Worm (Caenorhabditis elegans) whole organism, late embryonic: ENCODE data around the gene hsp-6.

Source experiments
- F13H6.1 ChIP-seq: sonication (generic microtip); optimal IDR thresholded peaks from 2 replicates; lab custom pipeline; 2016; ENCODE audit warnings: missing genetic modification characterization, missing compliant biosample characterization
- T23F11.4 ChIP-seq: fragments of 200-800 bp; sonication (Bioruptor generic); optimal IDR thresholded peaks from 2 replicates; lab custom pipeline; 2018; ENCODE audit warnings: mild to moderate bottlenecking, missing genetic modification characterization, missing compliant biosample characterization
- Y22D7AL.16 ChIP-seq: sonication (generic microtip); optimal IDR thresholded peaks from 2 replicates; lab custom pipeline; 2016; ENCODE audit warnings: missing genetic modification characterization, missing compliant biosample characterization
- ahr-1 ChIP-seq: sonication (generic microtip); optimal IDR thresholded peaks from 2 replicates; lab custom pipeline; 2016; ENCODE audit warnings: missing genetic modification characterization, missing compliant biosample characterization
- ama-1 ChIP-seq: fragments of 150-350 bp; optimal IDR thresholded peaks from 2 replicates; lab custom pipeline; 2014
- ceh-14 ChIP-seq: sonication (generic microtip); optimal IDR thresholded peaks from 2 replicates; lab custom pipeline; 2016; ENCODE audit warnings: missing genotype, missing genetic modification characterization, missing compliant biosample characterization
- ceh-18 ChIP-seq: sonication (generic microtip); optimal IDR thresholded peaks from 2 replicates; lab custom pipeline; 2016; ENCODE audit warnings: missing genetic modification characterization, missing compliant biosample characterization
- ceh-2 ChIP-seq: sonication (generic microtip); optimal IDR thresholded peaks from 2 replicates; lab custom pipeline; 2016; ENCODE audit warnings: missing genotype, missing genetic modification characterization, missing compliant biosample characterization
- ceh-22 ChIP-seq: sonication (generic microtip); optimal IDR thresholded peaks from 2 replicates; lab custom pipeline; 2017; ENCODE audit warnings: missing biosample characterization, missing genetic modification characterization
- ceh-24 ChIP-seq: sonication (generic microtip); optimal IDR thresholded peaks from 2 replicates; lab custom pipeline; 2016; ENCODE audit warnings: mild to moderate bottlenecking, missing genetic modification characterization, missing compliant biosample characterization
- ceh-31 ChIP-seq: sonication (generic microtip); optimal IDR thresholded peaks from 2 replicates; lab custom pipeline; 2016; ENCODE audit warnings: missing genetic modification characterization, missing compliant biosample characterization
- che-1 ChIP-seq: sonication (generic microtip); optimal IDR thresholded peaks from 2 replicates; lab custom pipeline; 2016; ENCODE audit warnings: mild to moderate bottlenecking, missing genetic modification characterization, missing compliant biosample characterization
- elt-2 ChIP-seq: sonication (generic microtip); optimal IDR thresholded peaks from 2 replicates; lab custom pipeline; 2016; ENCODE audit warnings: missing genetic modification reagents, missing genetic modification characterization, missing compliant biosample characterization
- elt-4 ChIP-seq: sonication (generic microtip); optimal IDR thresholded peaks from 2 replicates; lab custom pipeline; 2016; ENCODE audit warnings: missing genetic modification characterization, missing compliant biosample characterization
- ets-4 ChIP-seq: sonication (generic microtip); optimal IDR thresholded peaks from 2 replicates; lab custom pipeline; 2016; ENCODE audit warnings: missing genetic modification characterization, missing compliant biosample characterization
- fax-1 ChIP-seq: sonication (generic microtip); optimal IDR thresholded peaks from 2 replicates; lab custom pipeline; 2016; ENCODE audit warnings: missing genotype, missing genetic modification characterization, missing compliant biosample characterization
- gmeb-2 ChIP-seq: sonication (generic microtip); optimal IDR thresholded peaks from 2 replicates; lab custom pipeline; 2016; ENCODE audit warnings: missing genetic modification characterization, inconsistent platforms, missing compliant biosample characterization
- hlh-30 ChIP-seq: sonication (generic microtip); optimal IDR thresholded peaks from 2 replicates; lab custom pipeline; 2017; ENCODE audit warnings: antibody characterized with exemption, missing genetic modification characterization, missing compliant biosample characterization; ENCODE audit not compliant: insufficient read depth
- hlh-6 ChIP-seq: sonication (generic microtip); optimal IDR thresholded peaks from 2 replicates; lab custom pipeline; 2016; ENCODE audit warnings: missing genotype, missing genetic modification characterization, missing compliant biosample characterization
- hlh-8 ChIP-seq: sonication (generic microtip); optimal IDR thresholded peaks from 2 replicates; lab custom pipeline; 2016; ENCODE audit warnings: missing genotype, missing genetic modification characterization, missing compliant biosample characterization
- lim-6 ChIP-seq: sonication (generic microtip); optimal IDR thresholded peaks from 2 replicates; lab custom pipeline; 2016; ENCODE audit warnings: missing genetic modification characterization, missing compliant biosample characterization
- mec-3 ChIP-seq: sonication (generic microtip); optimal IDR thresholded peaks from 2 replicates; lab custom pipeline; 2016; ENCODE audit warnings: borderline replicate concordance, missing genetic modification characterization, missing compliant biosample characterization
- nhr-11 ChIP-seq: fragments of 150-350 bp; optimal IDR thresholded peaks from 2 replicates; lab custom pipeline; 2014; ENCODE audit warnings: missing biosample characterization, missing genetic modification characterization
- nhr-232 ChIP-seq: sonication (generic microtip); optimal IDR thresholded peaks from 2 replicates; lab custom pipeline; 2016; ENCODE audit warnings: missing genetic modification characterization, missing compliant biosample characterization
- odd-2 ChIP-seq: sonication (generic microtip); optimal IDR thresholded peaks from 2 replicates; lab custom pipeline; 2017; ENCODE audit warnings: antibody characterized with exemption, mild to moderate bottlenecking, missing genetic modification characterization, missing compliant biosample characterization
- pag-3 ChIP-seq: sonication (generic microtip); optimal IDR thresholded peaks from 2 replicates; lab custom pipeline; 2016; ENCODE audit warnings: missing compliant biosample characterization, missing genetic modification characterization, borderline replicate concordance
- pax-1 ChIP-seq: fragments of 150-350 bp; optimal IDR thresholded peaks from 2 replicates; lab custom pipeline; 2014; ENCODE audit warnings: missing biosample characterization, missing genetic modification characterization
- pha-2 ChIP-seq: sonication (generic microtip); optimal IDR thresholded peaks from 2 replicates; lab custom pipeline; 2017; ENCODE audit warnings: mild to moderate bottlenecking, missing genetic modification characterization, missing compliant biosample characterization
- pqm-1 ChIP-seq: sonication (generic microtip); optimal IDR thresholded peaks from 2 replicates; lab custom pipeline; 2016; ENCODE audit warnings: missing genetic modification characterization, missing compliant biosample characterization
- ref-2 ChIP-seq: sonication (generic microtip); optimal IDR thresholded peaks from 2 replicates; lab custom pipeline; 2016; ENCODE audit warnings: missing genetic modification characterization, missing compliant biosample characterization
- sox-2 ChIP-seq: fragments of 200-800 bp; sonication (Bioruptor generic); IDR thresholded peaks from 2 replicates; pipeline ENCODE4 v1.3.6; 2022; ENCODE audit warnings: missing genetic modification reagents, missing genetic modification characterization, missing compliant biosample characterization
- sox-4 ChIP-seq: sonication (generic microtip); optimal IDR thresholded peaks from 2 replicates; lab custom pipeline; 2017; ENCODE audit warnings: mild to moderate bottlenecking, missing genetic modification characterization, inconsistent platforms, missing compliant biosample characterization
- syd-9 ChIP-seq: sonication (generic microtip); optimal IDR thresholded peaks from 2 replicates; lab custom pipeline; 2016; ENCODE audit warnings: mild to moderate bottlenecking, missing genetic modification characterization, moderate library complexity, missing compliant biosample characterization
- tbx-2 ChIP-seq: sonication (generic microtip); optimal IDR thresholded peaks from 2 replicates; lab custom pipeline; 2016; ENCODE audit warnings: missing genetic modification characterization, missing compliant biosample characterization
- tbx-7 ChIP-seq: sonication (generic microtip); optimal IDR thresholded peaks from 2 replicates; lab custom pipeline; 2016; ENCODE audit warnings: missing genotype, missing genetic modification characterization, missing compliant biosample characterization
- ttx-3 ChIP-seq: sonication (generic microtip); optimal IDR thresholded peaks from 2 replicates; lab custom pipeline; 2016; ENCODE audit warnings: missing genetic modification reagents, missing genetic modification characterization, missing compliant biosample characterization
- unc-3 ChIP-seq, 2 experiments: fragments of 200-800 bp in 1 of 2; sonication (Bioruptor generic) in 1 of 2; sonication (generic microtip) in 1 of 2; conservative IDR thresholded peaks in 1 of 2; optimal IDR thresholded peaks in 1 of 2; 2 replicates each; pipeline versions ENCODE4 v1.3.6 to Lab custom; 2016 to 2022; ENCODE audit warnings: missing compliant biosample characterization in 2 of 2, missing genetic modification characterization in 2 of 2, missing genetic modification reagents in 1 of 2
- unc-55 ChIP-seq: sonication (generic microtip); optimal IDR thresholded peaks from 2 replicates; lab custom pipeline; 2017; ENCODE audit warnings: missing biosample characterization, missing genetic modification reagents, missing genetic modification characterization
- unc-86 ChIP-seq: sonication (generic microtip); optimal IDR thresholded peaks from 2 replicates; lab custom pipeline; 2016; ENCODE audit warnings: missing genetic modification characterization, missing compliant biosample characterization
- zip-5 ChIP-seq: sonication (generic microtip); optimal IDR thresholded peaks from 2 replicates; lab custom pipeline; 2016; ENCODE audit warnings: missing genetic modification characterization, missing compliant biosample characterization
- ztf-16 ChIP-seq: sonication (generic microtip); optimal IDR thresholded peaks from 2 replicates; lab custom pipeline; 2017; ENCODE audit warnings: missing genetic modification characterization, missing compliant biosample characterization

hsp-6 gene

DNA sequence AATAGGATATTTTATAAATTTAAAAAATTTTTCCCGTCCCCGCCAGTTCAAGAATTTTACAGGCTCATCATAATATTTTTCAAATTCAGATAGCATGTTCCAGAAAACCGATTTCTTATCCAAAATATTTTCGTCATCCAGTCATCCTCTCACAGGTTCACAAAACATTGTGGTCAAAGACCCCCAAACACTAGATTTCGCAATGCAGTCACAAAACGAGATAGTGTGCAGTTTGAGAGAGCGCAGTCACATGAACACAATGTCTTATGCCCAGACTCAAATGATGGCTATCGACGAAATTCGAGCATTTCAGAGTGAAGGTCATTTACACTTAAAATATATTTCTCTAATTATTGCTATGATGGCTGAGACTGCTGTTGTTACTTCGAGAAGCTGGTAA lies 18.0 kb upstream of the hsp-6 start, which contains the start of gene abhd-5.2:
abhd-5.2 (plus strand) TSS at position 95 of the 400 bp plus-strand sequence.
- TF ChIP-seq ztf-16 (tag; lab: Kevin White, UChicago) (no peak), hlh-30 (tag; lab: Kevin White, UChicago) (peak; percentile 89), hlh-8 (tag; lab: Kevin White, UChicago) (no peak), pag-3 (tag; lab: Kevin White, UChicago) (no peak), ama-1 (lab: Kevin White, UChicago) (no peak), F13H6.1 (tag; lab: Kevin White, UChicago) (no peak), ceh-24 (no peak), ref-2 (tag; lab: Kevin White, UChicago) (no peak), tbx-7 (no peak), pha-2 (tag; lab: Kevin White, UChicago) (no peak), odd-2 (tag; lab: Kevin White, UChicago) (no peak), mec-3 (no peak), unc-55 (GFP tag; lab: Kevin White, UChicago) (peak; percentile 51), ttx-3 (no peak)

DNA sequence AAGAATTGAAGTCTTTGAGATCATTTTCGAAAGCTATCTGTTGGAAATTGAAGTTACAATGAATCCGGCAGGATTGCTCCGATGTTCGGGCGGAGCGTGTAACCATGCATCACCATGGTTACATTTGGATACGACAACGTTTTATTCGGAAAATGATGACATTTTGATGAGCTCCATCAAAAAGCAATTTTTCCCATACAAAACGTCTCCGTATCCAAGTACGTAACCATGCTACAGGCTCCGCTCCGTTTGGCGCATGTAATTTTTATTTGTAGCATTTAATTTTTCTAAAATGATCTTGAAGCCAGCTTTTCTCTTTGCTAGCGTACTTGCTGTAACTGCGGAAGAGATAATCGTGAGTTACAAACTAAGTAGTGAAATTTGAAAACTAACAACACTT lies 16.0 kb upstream of the hsp-6 start, which contains the start of the genes cwp-2 and cwp-3:
cwp-2 (minus strand) TSS at position 101 of the 400 bp plus-strand sequence.
cwp-3 (plus strand) TSS at position 293 of the 400 bp plus-strand sequence.
- TF ChIP-seq syd-9 (tag; lab: Kevin White, UChicago) (no peak), ceh-22 (tag; lab: Kevin White, UChicago) (no peak), sox-2 (no peak), Y22D7AL.16 (tag; lab: Kevin White, UChicago) (no peak), gmeb-2 (no peak), mec-3 (no peak), unc-3 (GFP tag; conservative IDR thresholded peaks at IDR 0.05; lab: Robert Waterston, UW) (no peak), unc-3 (tag; optimal IDR thresholded peaks at IDR 0.05; lab: Kevin White, UChicago) (no peak), lim-6 (no peak), ceh-14 (tag; lab: Kevin White, UChicago) (no peak), ets-4 (no peak), ttx-3 (no peak), tbx-2 (tag; lab: Kevin White, UChicago) (no peak)

DNA sequence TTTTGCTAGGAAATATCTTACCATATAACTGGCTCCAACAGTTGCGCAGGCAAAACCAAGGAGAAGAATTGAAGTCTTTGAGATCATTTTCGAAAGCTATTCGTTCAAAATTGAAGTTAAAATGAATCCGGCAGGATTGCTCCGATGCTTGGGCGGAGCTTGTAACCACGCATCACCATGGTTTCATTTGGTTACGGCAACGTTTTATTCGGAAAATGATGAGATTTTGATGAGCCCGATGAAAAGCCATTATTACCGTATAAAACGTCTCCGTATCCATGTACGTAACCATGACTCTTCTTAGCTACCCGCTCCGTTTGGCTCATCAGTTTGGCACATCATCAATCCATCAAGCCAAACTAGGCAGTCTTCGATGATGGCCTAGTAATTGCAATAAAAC lies 14.6 kb upstream of the hsp-6 start, which contains the start of gene cwp-1:
cwp-1 (minus strand) TSS at position 101 of the 400 bp plus-strand sequence.
- TF ChIP-seq mec-3 (no peak), fax-1 (tag; lab: Kevin White, UChicago) (no peak), sox-4 (no peak), nhr-232 (tag; lab: Kevin White, UChicago) (no peak), ceh-31 (tag; lab: Kevin White, UChicago) (no peak), ahr-1 (tag; lab: Kevin White, UChicago) (no peak), pax-1 (tag; lab: Kevin White, UChicago) (no peak), zip-5 (tag; lab: Kevin White, UChicago) (no peak), T23F11.4 (GFP tag; lab: Kevin White, UChicago) (no peak), hlh-8 (tag; lab: Kevin White, UChicago) (no peak), ceh-2 (tag; lab: Kevin White, UChicago) (no peak)

DNA sequence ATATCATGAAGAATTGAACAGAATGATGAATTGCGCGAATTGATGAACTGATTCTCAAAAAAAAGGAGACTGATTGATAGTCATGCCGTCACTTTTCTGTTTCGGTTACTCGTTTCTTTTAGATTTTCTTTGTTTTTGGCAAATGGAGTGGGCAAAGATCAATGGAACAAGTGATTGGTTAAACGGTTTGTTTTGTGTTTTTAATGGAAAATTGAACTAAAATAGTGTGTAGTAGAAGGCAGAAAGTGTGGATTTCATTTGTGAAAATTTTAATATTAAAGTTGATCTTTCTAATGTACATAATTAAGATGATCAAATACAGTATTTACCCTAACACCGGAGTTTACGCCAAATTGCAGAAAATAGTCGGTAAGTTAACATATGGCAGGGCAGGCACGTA lies 13.4 kb upstream of the hsp-6 start, which contains the start of gene nas-9:
nas-9 (minus strand) TSS at position 101 of the 400 bp plus-strand sequence.
- TF ChIP-seq unc-86 (tag; lab: Kevin White, UChicago) (no peak), T23F11.4 (GFP tag; lab: Kevin White, UChicago) (no peak), hlh-6 (no peak), elt-2 (tag; lab: Kevin White, UChicago) (no peak), ceh-31 (tag; lab: Kevin White, UChicago) (no peak), odd-2 (tag; lab: Kevin White, UChicago) (no peak), fax-1 (tag; lab: Kevin White, UChicago) (no peak), ceh-18 (tag; lab: Kevin White, UChicago) (no peak), elt-4 (no peak), che-1 (tag; lab: Kevin White, UChicago) (no peak), nhr-11 (no peak), pqm-1 (tag; lab: Kevin White, UChicago) (no peak)
